Worm (Caenorhabditis elegans) whole organism, mixed stage, embryonic: ENCODE results near the gene his-71.

Experiments
- blmp-1 ChIP-seq: fragments of 150-350 bp; optimal IDR thresholded peaks from 2 replicates; lab custom pipeline; 2014; ENCODE audit warnings: missing biosample characterization, missing genetic modification characterization
- ces-1 ChIP-seq: fragments of 150-350 bp; optimal IDR thresholded peaks from 2 replicates; lab custom pipeline; 2014; ENCODE audit warnings: missing biosample characterization, missing genetic modification reagents, missing genetic modification characterization
- elt-1 ChIP-seq: sonication (generic microtip); optimal IDR thresholded peaks from 2 replicates; lab custom pipeline; 2017; ENCODE audit warnings: missing genetic modification characterization, mild to moderate bottlenecking, missing compliant biosample characterization, antibody characterized with exemption, moderate library complexity, borderline replicate concordance; ENCODE audit not compliant: insufficient read depth
- elt-3 ChIP-seq: fragments of 150-350 bp; optimal IDR thresholded peaks from 2 replicates; lab custom pipeline; 2014; ENCODE audit warnings: missing biosample characterization, missing genetic modification characterization
- hlh-1 ChIP-seq: fragments of 150-350 bp; optimal IDR thresholded peaks from 2 replicates; lab custom pipeline; 2014; ENCODE audit warnings: missing biosample characterization, missing genetic modification reagents, missing genetic modification characterization
- snpc-4 ChIP-seq: fragments of 150-350 bp; optimal IDR thresholded peaks from 2 replicates; lab custom pipeline; 2014; ENCODE audit warnings: missing biosample characterization, missing genetic modification characterization
- unc-62 ChIP-seq: fragments of 150-350 bp; optimal IDR thresholded peaks from 2 replicates; lab custom pipeline; 2014; ENCODE audit warnings: missing biosample characterization, missing genetic modification reagents, missing genetic modification characterization
- ztf-11 ChIP-seq: fragments of 150-350 bp; optimal IDR thresholded peaks from 2 replicates; lab custom pipeline; 2014; ENCODE audit warnings: missing biosample characterization, missing genetic modification characterization

DNA sequence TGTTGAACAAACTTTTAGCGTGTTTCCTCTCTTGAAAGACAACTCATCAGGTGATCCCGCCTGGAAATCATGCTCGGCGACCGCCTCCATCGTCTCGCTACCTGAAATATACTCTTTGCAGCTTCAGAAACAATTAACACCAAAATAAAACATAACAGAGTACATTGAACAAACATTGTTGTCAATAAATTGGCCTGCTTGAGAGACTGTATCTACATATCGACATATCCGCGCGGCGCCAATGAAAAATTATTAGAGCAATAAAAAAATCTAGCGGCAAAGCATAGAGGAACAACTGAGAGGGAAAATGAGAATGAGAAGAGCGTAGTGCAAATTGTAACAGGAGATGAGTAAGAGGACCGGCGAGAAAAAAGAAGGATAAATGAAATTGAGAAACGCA, 20.2 kb downstream of the his-71 start, which contains the start of gene sem-5:
- TF ChIP-seq ces-1 (GFP tag; lab: Kevin White, UChicago): no peak
- no peak for TF ChIP-seq elt-1 (tag; lab: Kevin White, UChicago)
- no peak for TF ChIP-seq unc-62 (GFP tag; lab: Kevin White, UChicago)
- no peak for TF ChIP-seq hlh-1 (tag; lab: Kevin White, UChicago)
- no peak for TF ChIP-seq ztf-11 (tag; lab: Kevin White, UChicago)
- no peak for TF ChIP-seq blmp-1 (tag; lab: Kevin White, UChicago)
- TF ChIP-seq elt-3: no peak
- TF ChIP-seq snpc-4: no peak
